Worm (Caenorhabditis elegans): ENCODE measurements around the gene K08D12.4.

DNA sequence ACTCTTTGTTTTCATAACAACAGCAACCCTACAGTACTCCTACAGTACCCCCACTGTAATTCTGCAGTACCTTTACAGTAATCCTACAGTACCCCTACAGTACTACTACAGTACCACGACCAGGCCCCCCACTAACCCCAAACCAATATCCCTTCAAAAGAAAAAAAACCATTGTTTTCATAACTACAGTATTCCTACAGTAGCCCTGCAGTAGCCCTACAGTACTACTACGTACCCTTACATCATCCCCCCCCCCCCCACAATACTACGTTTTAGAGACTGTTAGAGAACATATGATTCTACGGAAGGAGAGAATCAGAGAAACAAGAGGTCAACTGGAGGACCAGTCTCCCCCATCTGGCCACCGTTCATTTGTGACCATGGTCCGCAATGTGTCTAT, 46.4 kb downstream of the K08D12.4 start, which contains the start of gene Y41D4A.3:
- TF ChIP-seq him-1 (tag; optimal IDR thresholded peaks at IDR 0.05): no peak
- no peak for TF ChIP-seq dao-5 (tag; optimal IDR thresholded peaks at IDR 0.05)
- TF ChIP-seq W03F9.2 (tag; optimal IDR thresholded peaks at IDR 0.05): no peak

Data from whole organism, L4/young adult.